Fruit fly (Drosophila melanogaster) whole organism, larva: Measurements from ENCODE around the gene Gr2a.
A peak's percentile ranks its signal among the peaks of the same experiment; 100 is the strongest.

Source experiments
- noc ChIP-seq: fragments of 200-800 bp; sonication (Bioruptor generic); optimal IDR thresholded peaks from 3 replicates; lab custom pipeline; 2019; ENCODE audit warnings: missing biosample characterization, mild to moderate bottlenecking, missing genetic modification characterization, moderate library complexity

Gene Gr2a

dm6 chrX:1467382-1467592 lies 15.1 kb downstream of the Gr2a start, which contains the start of gene CG14778:
Gene CG14778 (plus strand): TSS chrX:1467493.
- TF ChIP-seq noc (tag; lab: Kevin White, UChicago), result no peak

dm6 chrX:1469717-1470116 lies 17.5 kb downstream of the Gr2a start, which contains the start of gene CG32808:
Gene CG32808 (minus strand): TSS chrX:1469817.
- TF ChIP-seq noc (tag; lab: Kevin White, UChicago), result no peak

- TF ChIP-seq noc (tag; lab: Kevin White, UChicago), result peak; percentile 47
Observed at dm6 chrX:1470562-1470961, 18.3 kb downstream of the Gr2a start, which contains the start of gene pck. Gene pck (plus strand): TSS chrX:1470666.

- TF ChIP-seq noc (tag; lab: Kevin White, UChicago), result no peak
Observed at dm6 chrX:1472222-1472621, 20.0 kb downstream of the Gr2a start, which contains the start of gene CG14780. Gene CG14780 (plus strand): TSS chrX:1472522.

dm6 chrX:1476436-1476835 lies 24.2 kb downstream of the Gr2a start:
- no peak for TF ChIP-seq noc (tag; lab: Kevin White, UChicago)

- TF ChIP-seq noc (tag; lab: Kevin White, UChicago), result no peak
Observed at dm6 chrX:1476848-1477247, 24.6 kb downstream of the Gr2a start, which contains the start of the genes Rab27 and mei-38. Gene Rab27 (minus strand): TSS chrX:1476974. Gene mei-38 (plus strand): TSS chrX:1477063.

- no peak for TF ChIP-seq noc (tag; lab: Kevin White, UChicago)
Observed at dm6 chrX:1478276-1479122, 26.3 kb downstream of the Gr2a start, which contains the start of gene rush. Gene rush (plus strand): TSS chrX:1478552.

- no peak for TF ChIP-seq noc (tag; lab: Kevin White, UChicago)
Observed at dm6 chrX:1480426-1480825, 28.2 kb downstream of the Gr2a start.

dm6 chrX:1482840-1483518 lies 30.7 kb downstream of the Gr2a start, which contains the start of the genes sta and inc:
Gene sta (minus strand): TSS chrX:1483413.
Gene inc (plus strand): TSS chrX:1483479.
- peak; percentile 59 for TF ChIP-seq noc (tag; lab: Kevin White, UChicago)
